Worm (Caenorhabditis elegans) whole organism, L4/young adult: ENCODE results near the gene ptc-1.

Experiments used
- W03F9.2 ChIP-seq: fragments of 150-350 bp; optimal IDR thresholded peaks from 2 replicates; lab custom pipeline; 2014; ENCODE audit warnings: missing biosample characterization, missing genetic modification characterization
- dao-5 ChIP-seq: sonication (generic microtip); optimal IDR thresholded peaks from 2 replicates; lab custom pipeline; 2016; ENCODE audit warnings: missing genotype, missing genetic modification characterization, moderate library complexity, missing compliant biosample characterization
- him-1 ChIP-seq: sonication (generic microtip); optimal IDR thresholded peaks from 2 replicates; lab custom pipeline; 2016; ENCODE audit warnings: missing genotype, missing genetic modification reagents, missing genetic modification characterization, missing compliant biosample characterization

The ptc-1 gene

DNA sequence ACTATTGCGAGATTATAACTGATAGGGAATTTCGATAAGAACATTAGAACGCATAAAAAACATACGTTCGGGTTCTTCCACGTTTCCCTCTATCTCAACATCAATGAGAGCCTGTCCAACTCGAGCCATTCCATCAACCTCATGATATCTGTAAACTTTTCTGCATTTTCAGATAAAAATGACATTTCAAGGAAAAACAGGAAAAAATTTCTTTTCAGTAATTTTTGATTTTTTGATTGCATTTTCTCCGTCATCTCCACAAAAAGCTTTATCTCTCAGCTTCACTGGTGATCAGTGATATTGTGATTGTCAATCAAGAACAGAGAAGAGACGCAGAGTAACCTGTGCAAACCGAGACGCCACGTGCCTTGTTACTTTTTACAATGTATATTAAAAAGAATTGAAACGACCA, 51.3 kb downstream of the ptc-1 start:
- TF ChIP-seq W03F9.2 (tag; lab: Kevin White, UChicago) (no peak), dao-5 (no peak), him-1 (no peak)

DNA sequence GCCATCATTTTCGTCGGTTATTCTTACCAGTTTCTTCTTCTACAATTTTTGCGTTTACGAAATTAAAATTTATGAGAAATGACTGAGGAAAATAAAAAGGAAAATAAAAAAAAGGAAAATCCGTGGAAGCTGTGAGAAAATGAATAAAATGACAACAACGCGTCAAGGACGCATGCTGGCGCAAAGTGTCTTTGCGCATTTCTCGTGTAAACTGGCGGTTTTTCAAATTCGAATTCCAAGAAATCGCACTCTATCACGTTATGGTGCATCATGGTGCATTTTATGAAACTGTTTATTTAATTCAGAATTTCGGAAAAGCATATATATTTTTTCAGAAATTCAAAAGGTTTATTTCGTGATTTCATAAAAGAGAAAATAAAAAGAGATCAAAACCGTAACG, 52.1 kb downstream of the ptc-1 start, which contains the start of gene dbt-1:
dbt-1 (minus strand) TSS at position 39 of the 400 bp plus-strand sequence.
- TF ChIP-seq W03F9.2 (tag; lab: Kevin White, UChicago) (peak; percentile 75), dao-5 (no peak), him-1 (peak; percentile 43)

DNA sequence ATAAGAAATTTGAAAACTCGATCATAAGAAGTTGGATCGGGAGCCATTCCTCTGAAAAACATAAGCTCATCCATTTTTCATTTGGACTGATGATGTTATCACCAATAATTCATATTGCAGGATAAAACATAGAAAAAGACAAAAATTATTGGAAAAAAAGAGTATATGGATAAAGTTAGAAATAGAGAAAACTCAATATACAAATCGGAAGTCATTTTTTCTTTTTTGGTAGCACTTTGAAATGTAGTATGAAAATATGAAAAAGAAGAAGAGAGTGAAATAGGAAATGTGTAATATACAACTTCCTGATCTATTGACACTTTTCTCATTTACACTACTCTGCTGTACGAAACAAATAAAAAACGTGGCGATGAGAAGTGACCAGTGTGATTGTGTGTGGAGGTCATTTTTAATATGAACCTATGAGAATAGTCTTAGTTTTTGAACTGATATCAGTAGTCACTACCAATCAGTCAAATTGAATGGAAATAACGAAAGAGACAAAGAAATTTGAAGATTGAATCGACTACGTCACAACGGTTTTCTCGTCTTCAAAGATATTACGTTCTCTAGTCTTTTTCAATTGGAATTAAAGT, 53.9 kb downstream of the ptc-1 start, which contains the start of gene ZK669.5:
ZK669.5 (minus strand) TSS at position 51 of the 596 bp plus-strand sequence.
- TF ChIP-seq W03F9.2 (tag; lab: Kevin White, UChicago), result no peak
- no peak for TF ChIP-seq dao-5
- no peak for TF ChIP-seq him-1

DNA sequence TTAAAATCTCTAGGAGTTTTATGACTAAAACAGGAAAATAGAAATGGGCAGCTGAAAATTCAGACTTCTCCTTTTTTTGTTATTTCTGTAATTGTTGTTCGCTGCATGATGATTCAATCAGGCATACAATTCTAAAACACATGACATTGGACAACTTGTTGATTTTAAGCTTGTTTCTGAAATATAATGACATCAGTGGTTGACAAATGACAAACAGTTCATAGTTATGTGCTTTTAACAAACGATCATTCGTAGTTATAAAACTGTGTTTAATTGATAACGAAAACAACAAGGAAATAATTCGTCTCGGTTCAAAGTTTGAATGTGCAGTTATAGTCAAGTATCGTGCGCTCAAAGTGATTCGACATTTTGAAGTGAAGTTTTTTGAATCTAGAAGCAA, 55.3 kb downstream of the ptc-1 start:
- no peak for TF ChIP-seq W03F9.2 (tag; lab: Kevin White, UChicago)
- no peak for TF ChIP-seq him-1
- no peak for TF ChIP-seq dao-5
